Fruit fly (Drosophila melanogaster): ENCODE measurements around the gene Plap.

DNA sequence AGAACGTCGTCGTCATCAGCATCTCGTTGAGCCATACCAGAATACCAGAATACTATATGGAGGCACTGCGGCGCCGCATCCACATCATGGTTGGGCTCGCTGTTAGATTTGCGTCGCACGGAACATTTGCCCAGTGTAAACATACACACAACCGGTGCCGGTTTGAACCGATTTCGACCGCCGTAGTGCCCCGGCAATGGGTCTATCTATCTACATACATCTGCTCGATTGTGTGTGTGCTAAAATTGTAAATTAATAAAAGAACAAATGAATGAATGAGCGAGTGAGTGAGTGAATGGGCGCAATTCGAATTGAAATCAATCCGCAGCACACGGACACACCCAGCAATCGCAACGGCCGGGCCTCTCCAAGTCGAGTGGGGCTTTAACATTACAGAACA, 44.7 kb downstream of the Plap start:
- TF ChIP-seq EcR (GFP tag; optimal IDR thresholded peaks at IDR 0.05) (no peak), psq (optimal IDR thresholded peaks at IDR 0.05) (no peak), usp (GFP tag; optimal IDR thresholded peaks at IDR 0.05) (no peak), CG8478 (optimal IDR thresholded peaks at IDR 0.05) (no peak), pan (optimal IDR thresholded peaks at IDR 0.05) (no peak)
